Worm (Caenorhabditis elegans): Measurements from ENCODE around the gene dgat-2.

ce11 chrV:17699097-17699496 is 39.0 kb downstream of the dgat-2 start, which contains the start of gene Y26G10.4:
- no peak for TF ChIP-seq pqm-1 (tag; optimal IDR thresholded peaks at IDR 0.05)
- no peak for TF ChIP-seq nhr-76 (tag; optimal IDR thresholded peaks at IDR 0.05)

All from whole organism, L4 larva.